Fruit fly (Drosophila melanogaster) whole organism, prepupa: ENCODE measurements around the gene CG15812.
A peak's percentile ranks its signal among the peaks of the same experiment; 100 is the strongest.

Source experiments
- Blimp-1 ChIP-seq: fragments of 200-800 bp; sonication (Bioruptor generic); optimal IDR thresholded peaks from 3 replicates; lab custom pipeline; 2017; ENCODE audit warnings: missing biosample characterization, missing genetic modification characterization, mild to moderate bottlenecking, moderate library complexity, missing genetic modification reagents
- CG15336 ChIP-seq: fragments of 200-800 bp; sonication (Bioruptor generic); IDR thresholded peaks from 2 replicates; pipeline ENCODE4 v1.3.6; 2022; ENCODE audit warnings: missing biosample characterization, missing genetic modification characterization
- CG3032 ChIP-seq: fragments of 200-800 bp; optimal IDR thresholded peaks from 2 replicates; lab custom pipeline; 2019; ENCODE audit warnings: missing biosample characterization, mild to moderate bottlenecking, missing genetic modification characterization, moderate library complexity
- CG3919 ChIP-seq: fragments of 200-800 bp; sonication (Bioruptor generic); optimal IDR thresholded peaks from 3 replicates; lab custom pipeline; 2016; ENCODE audit warnings: missing biosample characterization, missing genetic modification characterization
- CG6792 ChIP-seq: fragments of 200-800 bp; sonication (Bioruptor generic); optimal IDR thresholded peaks from 3 replicates; lab custom pipeline; 2016; ENCODE audit warnings: missing biosample characterization, missing genetic modification characterization
- CG8632 ChIP-seq: fragments of 200-800 bp; sonication (Bioruptor generic); optimal IDR thresholded peaks from 3 replicates; lab custom pipeline; 2016; ENCODE audit warnings: missing biosample characterization, missing genetic modification characterization
- Ets96B ChIP-seq: fragments of 200-800 bp; optimal IDR thresholded peaks from 2 replicates; lab custom pipeline; 2019; ENCODE audit warnings: missing biosample characterization, mild to moderate bottlenecking, missing genetic modification characterization, moderate library complexity
- Lpt ChIP-seq: fragments of 200-800 bp; sonication (Bioruptor generic); optimal IDR thresholded peaks from 3 replicates; lab custom pipeline; 2016; ENCODE audit warnings: missing biosample characterization, missing genetic modification characterization
- esn ChIP-seq: fragments of 200-800 bp; sonication (Bioruptor generic); optimal IDR thresholded peaks from 2 replicates; lab custom pipeline; 2016; ENCODE audit warnings: missing biosample characterization, mild to moderate bottlenecking, missing genetic modification characterization, moderate library complexity
- spab ChIP-seq: fragments of 200-800 bp; sonication (Bioruptor generic); optimal IDR thresholded peaks from 2 replicates; lab custom pipeline; 2017; ENCODE audit warnings: missing biosample characterization, mild to moderate bottlenecking, missing genetic modification characterization, missing genetic modification reagents

DNA sequence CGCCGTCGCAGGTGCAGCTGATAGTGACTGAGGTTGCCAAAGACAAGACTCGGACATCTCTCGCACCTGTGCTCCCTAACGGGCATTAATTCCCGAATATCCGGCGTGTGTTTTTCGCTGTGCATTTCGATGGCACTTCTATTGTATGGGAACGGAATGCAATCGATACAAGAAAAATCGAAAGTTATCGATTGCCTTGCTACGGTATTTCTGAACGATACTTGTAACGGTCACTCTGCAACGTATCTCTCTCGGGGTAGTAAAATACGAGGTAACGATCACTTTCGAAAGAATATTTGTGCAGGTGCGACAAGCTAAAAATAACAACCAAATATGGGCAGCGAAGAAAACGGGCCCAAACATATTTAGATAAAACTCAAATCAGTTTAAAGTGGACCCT is 5.2 kb downstream of the CG15812 start, which contains the start of gene CG32280:
- TF ChIP-seq Ets96B (tag; lab: Kevin White, UChicago) (no peak), Blimp-1 (GFP tag; lab: Kevin White, UChicago) (no peak), CG6792 (GFP tag; lab: Kevin White, UChicago) (peak; percentile 5), CG3032 (tag; lab: Kevin White, UChicago) (no peak), CG15336 (no peak), esn (GFP tag; lab: Kevin White, UChicago) (peak; percentile 48), spab (GFP tag; lab: Kevin White, UChicago) (no peak), CG3919 (GFP tag; lab: Kevin White, UChicago) (no peak), CG8632 (GFP tag; lab: Kevin White, UChicago) (no peak), Lpt (GFP tag; lab: Kevin White, UChicago) (no peak)
